Worm (Caenorhabditis elegans): ENCODE measurements around the gene B0547.2.

- TF ChIP-seq flt-1 (GFP tag; IDR thresholded peaks at IDR 0.05) (no peak), ztf-23 (GFP tag; IDR thresholded peaks at IDR 0.05) (no peak), med-1 (GFP tag; optimal IDR thresholded peaks at IDR 0.05; ENCODE audit: insufficient read depth) (no peak), cog-1 (tag; optimal IDR thresholded peaks at IDR 0.05) (no peak), tab-1 (GFP tag; IDR thresholded peaks at IDR 0.05) (no peak), klf-2 (GFP tag; conservative IDR thresholded peaks at IDR 0.05) (no peak)
These were observed 23.7 kb downstream of the B0547.2 start, which contains the start of gene T19E7.6 for ce11 chrIV:5669459-5669858.

Data from whole organism, midembryonic.